Fruit fly (Drosophila melanogaster): ENCODE measurements around the gene CG31676.

dm6 chr2L:20799991-20800897 lies 40.3 kb upstream of the CG31676 start:
- no peak for TF ChIP-seq CG7101 (tag; optimal IDR thresholded peaks at IDR 0.05)
- no peak for TF ChIP-seq cnc (optimal IDR thresholded peaks at IDR 0.05)
- TF ChIP-seq toe (GFP tag; optimal IDR thresholded peaks at IDR 0.05), result no peak
- TF ChIP-seq cic (GFP tag; optimal IDR thresholded peaks at IDR 0.05), result no peak
- no peak for TF ChIP-seq CG11617 (GFP tag; optimal IDR thresholded peaks at IDR 0.05)
